Fruit fly (Drosophila melanogaster): Measurements from ENCODE around the gene Prosbeta6.

Prosbeta6 gene

dm6 chr3L:16572208-16572607 lies 38.0 kb downstream of the Prosbeta6 start:
- TF ChIP-seq Sox102F (GFP tag; optimal IDR thresholded peaks at IDR 0.05) (no peak), Hr4 (GFP tag; optimal IDR thresholded peaks at IDR 0.05) (no peak), Sox14 (GFP tag; optimal IDR thresholded peaks at IDR 0.05) (no peak), CG1621 (tag; optimal IDR thresholded peaks at IDR 0.05) (no peak), Eip78C (GFP tag) (no peak), acj6 (GFP tag; optimal IDR thresholded peaks at IDR 0.05) (no peak), cyc (GFP tag; optimal IDR thresholded peaks at IDR 0.05) (no peak), vri (GFP tag; optimal IDR thresholded peaks at IDR 0.05) (peak; percentile 37), CG6276 (GFP tag; optimal IDR thresholded peaks at IDR 0.05) (no peak), fkh (GFP tag; optimal IDR thresholded peaks at IDR 0.05) (peak; percentile 54)

DNA sequence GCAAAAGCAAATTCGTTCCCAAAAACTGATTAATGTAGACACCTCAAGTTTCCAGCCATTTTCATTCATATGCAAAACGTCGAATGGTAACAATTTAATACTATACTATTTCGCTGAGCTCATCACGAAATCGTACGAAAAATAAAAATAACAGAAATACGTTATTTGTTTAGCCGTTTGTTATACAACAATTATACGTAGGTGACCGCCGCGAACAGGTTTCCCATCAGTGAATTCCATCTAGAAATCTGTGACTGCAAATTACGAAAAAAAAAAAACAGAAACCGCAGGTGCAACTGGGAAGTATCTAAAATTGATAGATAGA lies 38.5 kb downstream of the Prosbeta6 start:
- TF ChIP-seq acj6 (GFP tag; optimal IDR thresholded peaks at IDR 0.05) (no peak), Eip75B (GFP tag; optimal IDR thresholded peaks at IDR 0.05) (no peak), eg (GFP tag; IDR thresholded peaks at IDR 0.05) (no peak), Hr38 (GFP tag; optimal IDR thresholded peaks at IDR 0.05) (no peak), fkh (GFP tag; optimal IDR thresholded peaks at IDR 0.05) (no peak), CG1621 (tag; optimal IDR thresholded peaks at IDR 0.05) (no peak), Hr4 (GFP tag; optimal IDR thresholded peaks at IDR 0.05) (no peak), Ets96B (tag; optimal IDR thresholded peaks at IDR 0.05) (no peak)

dm6 chr3L:16571014-16571738 lies 39.0 kb downstream of the Prosbeta6 start:
- no peak for TF ChIP-seq CG8632 (GFP tag; optimal IDR thresholded peaks at IDR 0.05)
- no peak for TF ChIP-seq CG16779 (tag; optimal IDR thresholded peaks at IDR 0.05)
- no peak for TF ChIP-seq CG11762 (GFP tag; optimal IDR thresholded peaks at IDR 0.05; ENCODE audit: insufficient read depth)
- no peak for TF ChIP-seq dac (GFP tag; optimal IDR thresholded peaks at IDR 0.05)
- TF ChIP-seq Eip78C (GFP tag) = peak; percentile 35
- no peak for TF ChIP-seq topi (GFP tag; optimal IDR thresholded peaks at IDR 0.05)
- no peak for TF ChIP-seq Sox102F (GFP tag; optimal IDR thresholded peaks at IDR 0.05)
- TF ChIP-seq salr (GFP tag; optimal IDR thresholded peaks at IDR 0.05) = no peak
- no peak for TF ChIP-seq esn (GFP tag; optimal IDR thresholded peaks at IDR 0.05)
- 0 out of 2 replicates have a peak, but pooled peaks have one; percentile 22 for TF ChIP-seq CG15336 (GFP tag; IDR thresholded peaks at IDR 0.05)
- no peak for TF ChIP-seq ss (GFP tag; optimal IDR thresholded peaks at IDR 0.05)
- no peak for TF ChIP-seq Ets96B (tag; optimal IDR thresholded peaks at IDR 0.05)
- TF ChIP-seq acj6 (GFP tag; optimal IDR thresholded peaks at IDR 0.05) = no peak
- no peak for TF ChIP-seq Met (GFP tag; optimal IDR thresholded peaks at IDR 0.05)
- peak; percentile 40; the same call in 1 of the 3 replicates for TF ChIP-seq CG8119 (GFP tag; IDR thresholded peaks at IDR 0.05)
- TF ChIP-seq CG9139 (GFP tag; optimal IDR thresholded peaks at IDR 0.05) = no peak
- no peak for TF ChIP-seq CG3032 (tag; optimal IDR thresholded peaks at IDR 0.05)
- TF ChIP-seq CG1621 (tag; optimal IDR thresholded peaks at IDR 0.05) = no peak
- no peak for TF ChIP-seq Gug (GFP tag; IDR thresholded peaks at IDR 0.05)
- TF ChIP-seq pdm3 (GFP tag; optimal IDR thresholded peaks at IDR 0.05) = no peak

DNA sequence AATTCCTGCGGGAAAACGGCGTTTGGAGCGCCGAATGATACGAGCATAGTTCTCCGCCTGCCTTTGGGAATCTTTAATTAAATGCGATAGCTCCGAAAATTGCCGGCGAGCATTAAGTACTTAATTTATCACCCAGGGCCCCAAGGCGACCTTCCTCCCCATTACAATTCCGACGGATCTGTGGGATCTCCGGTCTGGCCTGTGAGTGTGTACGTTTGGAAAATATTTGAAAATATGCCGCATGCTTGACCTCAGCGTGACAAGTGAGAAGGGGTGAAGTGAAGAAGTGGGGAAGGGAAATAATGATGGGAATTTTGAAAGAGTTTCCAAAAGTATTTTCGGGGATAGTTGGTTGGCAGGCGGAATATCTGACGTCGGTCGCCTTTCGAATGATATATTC lies 40.8 kb downstream of the Prosbeta6 start:
- TF ChIP-seq cyc (GFP tag; optimal IDR thresholded peaks at IDR 0.05) (no peak), CG4318 (GFP tag; optimal IDR thresholded peaks at IDR 0.05) (no peak), lz (GFP tag; optimal IDR thresholded peaks at IDR 0.05) (no peak), Eip78C (GFP tag) (no peak), Sox14 (GFP tag; optimal IDR thresholded peaks at IDR 0.05) (no peak), Smox (GFP tag; optimal IDR thresholded peaks at IDR 0.05) (no peak), Sox15 (GFP tag; optimal IDR thresholded peaks at IDR 0.05) (no peak), achi (GFP tag; optimal IDR thresholded peaks at IDR 0.05) (no peak), CG3032 (tag; optimal IDR thresholded peaks at IDR 0.05) (no peak), CG10669 (GFP tag; optimal IDR thresholded peaks at IDR 0.05) (no peak), ss (GFP tag; optimal IDR thresholded peaks at IDR 0.05) (no peak), topi (GFP tag; optimal IDR thresholded peaks at IDR 0.05) (no peak), CG6276 (GFP tag; optimal IDR thresholded peaks at IDR 0.05) (no peak), OdsH (GFP tag; optimal IDR thresholded peaks at IDR 0.05) (no peak), CG3919 (GFP tag; optimal IDR thresholded peaks at IDR 0.05) (no peak)

All from whole organism, prepupa.